Fruit fly (Drosophila melanogaster) whole organism, wandering third instar larva: ENCODE measurements around the gene Ask1.

Experiments
- Dfd ChIP-seq: fragments of >200 bp; optimal IDR thresholded peaks from 2 replicates; lab custom pipeline; 2017; ENCODE audit warnings: missing biosample characterization, missing genetic modification characterization
- Hr78 ChIP-seq: fragments of >200 bp; optimal IDR thresholded peaks from 2 replicates; lab custom pipeline; 2017; ENCODE audit warnings: missing biosample characterization, missing genetic modification characterization
- Sp1 ChIP-seq: fragments of 200-800 bp; sonication (Bioruptor generic); optimal IDR thresholded peaks from 3 replicates; lab custom pipeline; 2019; ENCODE audit warnings: missing biosample characterization, mild to moderate bottlenecking, missing genetic modification characterization, moderate library complexity

dm6 chr3R:19934840-19935776 is 55.6 kb downstream of the Ask1 start, which contains the start of gene mira:
- TF ChIP-seq Sp1 (GFP tag; lab: Kevin White, UChicago) (no peak), Hr78 (GFP tag; lab: Kevin White, UChicago) (no peak), Dfd (GFP tag; lab: Kevin White, UChicago) (no peak)
